Fruit fly (Drosophila melanogaster): Measurements from ENCODE around the gene CG3609.

The CG3609 gene

dm6 chr2L:2364200-2364754 lies 10.2 kb downstream of the CG3609 start (continued):
- TF ChIP-seq CG10959 (GFP tag; IDR thresholded peaks at IDR 0.05): no peak
- 0 out of 4 replicates have a peak, but pooled peaks have one; percentile 33 for TF ChIP-seq Dll (GFP tag; IDR thresholded peaks at IDR 0.05; ENCODE audit: partially characterized antibody)
- no peak for TF ChIP-seq CG13775 (GFP tag; optimal IDR thresholded peaks at IDR 0.05)
- TF ChIP-seq CG2120 (GFP tag; optimal IDR thresholded peaks at IDR 0.05): no peak
- TF ChIP-seq CG18764 (GFP tag; optimal IDR thresholded peaks at IDR 0.05): no peak
- TF ChIP-seq CG13624 (GFP tag; optimal IDR thresholded peaks at IDR 0.05): peak; percentile 19
- TF ChIP-seq peb (GFP tag; IDR thresholded peaks at IDR 0.05): no peak
- no peak for TF ChIP-seq CG6854 (GFP tag; optimal IDR thresholded peaks at IDR 0.05)
- TF ChIP-seq CG14667 (GFP tag; IDR thresholded peaks at IDR 0.05): no peak
- no peak for TF ChIP-seq Lhr (GFP tag; optimal IDR thresholded peaks at IDR 0.05)
- TF ChIP-seq Sry-β (GFP tag; optimal IDR thresholded peaks at IDR 0.05): no peak
- TF ChIP-seq ci (GFP tag; IDR thresholded peaks at IDR 0.05): peak; percentile 5; the same call in 2 of the 3 replicates
- no peak for TF ChIP-seq CG12104 (GFP tag; optimal IDR thresholded peaks at IDR 0.05)
- no peak for TF ChIP-seq CG7271 (tag; optimal IDR thresholded peaks at IDR 0.05)
- no peak for TF ChIP-seq run (tag; optimal IDR thresholded peaks at IDR 0.05)
- TF ChIP-seq CG2875 (GFP tag; optimal IDR thresholded peaks at IDR 0.05): no peak
- no peak for TF ChIP-seq crp (GFP tag; optimal IDR thresholded peaks at IDR 0.05)
- TF ChIP-seq Trl (optimal IDR thresholded peaks at IDR 0.05): peak in 1 of 2 experiments; percentile 21
- peak; percentile 20 for TF ChIP-seq Trl (GFP tag; optimal IDR thresholded peaks at IDR 0.05)
- TF ChIP-seq pros (GFP tag; optimal IDR thresholded peaks at IDR 0.05): peak; percentile 41
- TF ChIP-seq bcd (GFP tag; optimal IDR thresholded peaks at IDR 0.05): no peak
- peak; percentile 51 for TF ChIP-seq cg (GFP tag; optimal IDR thresholded peaks at IDR 0.05)
- no peak for TF ChIP-seq Ets65A (GFP tag)
- TF ChIP-seq bsh (GFP tag; optimal IDR thresholded peaks at IDR 0.05): no peak
- peak; percentile 1 for TF ChIP-seq CG3163 (GFP tag; optimal IDR thresholded peaks at IDR 0.05)
- TF ChIP-seq Sry-δ (GFP tag; optimal IDR thresholded peaks at IDR 0.05): no peak
- no peak for TF ChIP-seq B-H1 (GFP tag; IDR thresholded peaks at IDR 0.05)
- peak; percentile 40; the same call in 1 of the 2 replicates for TF ChIP-seq CG42726 (GFP tag; IDR thresholded peaks at IDR 0.05; ENCODE audit: partially characterized antibody)
- TF ChIP-seq Opbp (GFP tag; IDR thresholded peaks at IDR 0.05; ENCODE audit: partially characterized antibody): peak; percentile 64; the same call in 1 of the 3 replicates
- TF ChIP-seq CG7556 (GFP tag; optimal IDR thresholded peaks at IDR 0.05): no peak
- TF ChIP-seq CG14050 (GFP tag; IDR thresholded peaks at IDR 0.05): no peak
- no peak for TF ChIP-seq Taf1 (GFP tag; IDR thresholded peaks at IDR 0.05)
- no peak for TF ChIP-seq tgo (GFP tag; IDR thresholded peaks at IDR 0.05)
- no peak for TF ChIP-seq so (GFP tag; IDR thresholded peaks at IDR 0.05)
- TF ChIP-seq CG4854 (GFP tag; optimal IDR thresholded peaks at IDR 0.05): no peak
- TF ChIP-seq ato (GFP tag; IDR thresholded peaks at IDR 0.05; ENCODE audit: partially characterized antibody): 0 out of 2 replicates have a peak, but pooled peaks have one; percentile 20
- TF ChIP-seq CG31441 (GFP tag; IDR thresholded peaks at IDR 0.05): no peak; the same call in 1 of the 2 replicates
- no peak for TF ChIP-seq CG7987 (GFP tag; optimal IDR thresholded peaks at IDR 0.05)
- TF ChIP-seq D (optimal IDR thresholded peaks at IDR 0.05): peak; percentile 41
- TF ChIP-seq D (GFP tag; optimal IDR thresholded peaks at IDR 0.05): no peak
- TF ChIP-seq CG17568 (GFP tag; optimal IDR thresholded peaks at IDR 0.05): no peak
- no peak for TF ChIP-seq gcm2 (GFP tag; optimal IDR thresholded peaks at IDR 0.05)
- no peak for TF ChIP-seq Doc2 (GFP tag; IDR thresholded peaks at IDR 0.05)
- no peak for TF ChIP-seq CG11560 (tag; IDR thresholded peaks at IDR 0.05)
- TF ChIP-seq cas (GFP tag; IDR thresholded peaks at IDR 0.05): no peak
- no peak for TF ChIP-seq E2f1 (GFP tag; IDR thresholded peaks at IDR 0.05)
- no peak for TF ChIP-seq jing (GFP tag; optimal IDR thresholded peaks at IDR 0.05)
- 0 out of 2 replicates have a peak, but pooled peaks have one; percentile 36 for TF ChIP-seq sna (GFP tag; IDR thresholded peaks at IDR 0.05; ENCODE audit: partially characterized antibody)
- no peak for TF ChIP-seq shn (GFP tag; optimal IDR thresholded peaks at IDR 0.05)
- TF ChIP-seq pita (GFP tag; optimal IDR thresholded peaks at IDR 0.05): no peak
- no peak for TF ChIP-seq dati (GFP tag; IDR thresholded peaks at IDR 0.05)
